Fruit fly (Drosophila melanogaster): Measurements from ENCODE around the gene obst-F.

The obst-F gene

DNA sequence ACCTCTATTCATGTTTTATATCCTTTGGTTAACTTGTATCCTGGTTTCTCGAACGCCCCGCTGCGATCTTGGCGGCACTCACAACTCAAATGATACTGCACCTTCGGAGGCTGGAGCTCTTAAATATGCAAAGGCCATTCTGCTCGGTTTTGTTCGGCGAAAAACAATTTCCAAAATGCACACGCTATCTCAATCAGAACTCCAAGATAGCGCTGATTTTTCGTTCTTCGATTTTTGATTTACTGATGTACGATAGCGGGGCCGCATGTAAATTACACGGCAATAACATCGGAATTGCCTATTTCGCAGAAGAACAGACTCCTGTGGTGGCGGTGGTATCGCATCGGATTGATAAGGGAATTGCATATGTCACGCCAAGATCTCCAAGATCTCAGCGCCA, 10.6 kb upstream of the obst-F start, which contains the start of gene CG7017:
CG7017 (minus strand) TSS at position 101 of the 400 bp plus-strand sequence.
- TF ChIP-seq CG8478 (optimal IDR thresholded peaks at IDR 0.05): no peak

DNA sequence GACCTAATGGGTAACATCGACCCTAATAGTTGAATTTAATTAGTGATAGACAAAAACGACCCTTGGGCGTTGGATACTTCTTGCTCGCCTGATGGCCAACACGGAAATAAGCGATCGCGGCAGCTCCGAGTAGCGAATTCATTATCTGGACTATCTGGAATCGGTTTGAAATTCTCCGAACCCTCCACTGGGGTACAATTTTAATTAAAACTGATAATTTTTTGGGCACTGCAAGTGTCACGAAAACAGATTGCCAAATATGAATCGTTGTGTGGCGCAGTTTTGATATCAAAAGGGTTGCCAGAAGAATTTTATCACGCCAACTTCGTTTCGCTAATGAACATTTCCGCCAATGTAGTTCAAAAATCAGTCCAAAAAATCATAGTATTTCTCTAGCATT, 8.5 kb upstream of the obst-F start:
- TF ChIP-seq CTCF (optimal IDR thresholded peaks at IDR 0.05) (no peak), CG8478 (optimal IDR thresholded peaks at IDR 0.05) (no peak)

DNA sequence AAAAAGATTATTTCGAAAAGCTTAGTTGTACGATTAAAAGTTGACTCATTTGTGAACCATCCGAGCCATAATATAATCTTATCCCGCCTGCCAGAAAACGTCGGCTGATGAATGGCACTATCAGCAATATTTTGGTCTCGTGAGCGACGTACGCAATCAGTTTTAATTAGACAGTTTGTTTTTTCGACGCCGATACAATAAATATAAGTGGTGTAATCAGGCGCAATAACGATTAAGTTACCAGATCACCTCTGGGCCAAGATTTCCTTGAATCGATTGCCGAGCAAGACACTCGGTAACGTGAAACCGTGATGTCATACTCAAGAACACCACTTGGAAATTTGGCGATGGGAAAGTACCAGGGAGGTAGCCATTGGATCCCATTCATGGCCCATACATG, 7.7 kb upstream of the obst-F start:
- no peak for TF ChIP-seq CG8478 (optimal IDR thresholded peaks at IDR 0.05)
- no peak for TF ChIP-seq CTCF (optimal IDR thresholded peaks at IDR 0.05)

DNA sequence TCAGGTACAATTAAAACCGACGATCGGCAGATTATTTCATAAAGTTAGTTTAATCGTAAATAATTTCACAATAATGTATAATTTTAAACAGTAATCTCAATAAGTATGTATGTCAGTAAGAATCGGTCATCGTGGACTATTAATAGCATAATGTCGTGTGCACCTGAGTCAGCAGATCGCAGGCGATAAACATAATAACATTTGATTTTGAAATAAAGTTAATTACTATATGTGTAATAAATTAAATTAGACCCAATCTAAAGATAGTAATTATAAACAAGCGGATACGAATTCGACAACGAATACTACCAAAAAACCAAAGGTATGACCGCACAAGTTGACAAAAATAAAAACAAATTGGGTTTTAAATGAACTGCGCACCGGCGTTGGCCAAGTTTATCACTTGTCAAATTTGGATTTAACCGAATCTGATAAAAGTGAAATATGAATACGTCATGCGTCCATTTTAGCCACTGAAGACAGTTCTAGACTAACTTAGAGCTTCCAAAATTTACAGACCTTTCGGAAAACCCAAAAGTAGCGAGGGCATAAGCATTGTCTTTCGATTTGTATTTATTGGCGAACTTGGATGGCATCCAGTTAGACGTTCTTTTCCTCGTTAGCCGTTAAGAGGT, 5.6 kb upstream of the obst-F start, which contains the start of gene CG6996:
CG6996 (plus strand) TSS at position 585 of the 635 bp plus-strand sequence.
- TF ChIP-seq CG8478 (optimal IDR thresholded peaks at IDR 0.05) (no peak), CTCF (optimal IDR thresholded peaks at IDR 0.05) (no peak)

DNA sequence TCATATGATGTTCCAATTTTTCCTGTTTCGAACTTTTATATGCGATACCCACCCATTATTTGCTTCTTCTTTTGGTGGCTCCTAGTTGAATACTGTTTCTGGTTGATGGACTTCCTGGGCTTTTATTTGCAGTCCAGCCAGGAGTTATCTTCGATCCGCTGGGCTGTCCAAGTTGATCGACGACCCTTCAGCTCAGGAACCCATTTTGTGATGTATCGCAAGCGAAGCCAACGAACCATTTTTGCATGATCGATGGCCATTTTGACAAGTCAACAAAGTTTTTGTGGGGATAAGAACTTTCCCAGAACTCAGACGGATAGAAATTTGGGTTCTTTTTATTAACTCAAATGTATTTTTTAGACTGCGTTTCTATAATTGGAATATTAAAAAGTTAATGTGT, 4.5 kb upstream of the obst-F start, which contains the start of gene CG7290:
CG7290 (minus strand) TSS at position 101 of the 400 bp plus-strand sequence.
- TF ChIP-seq CG8478 (optimal IDR thresholded peaks at IDR 0.05) (no peak), CTCF (optimal IDR thresholded peaks at IDR 0.05) (no peak)

DNA sequence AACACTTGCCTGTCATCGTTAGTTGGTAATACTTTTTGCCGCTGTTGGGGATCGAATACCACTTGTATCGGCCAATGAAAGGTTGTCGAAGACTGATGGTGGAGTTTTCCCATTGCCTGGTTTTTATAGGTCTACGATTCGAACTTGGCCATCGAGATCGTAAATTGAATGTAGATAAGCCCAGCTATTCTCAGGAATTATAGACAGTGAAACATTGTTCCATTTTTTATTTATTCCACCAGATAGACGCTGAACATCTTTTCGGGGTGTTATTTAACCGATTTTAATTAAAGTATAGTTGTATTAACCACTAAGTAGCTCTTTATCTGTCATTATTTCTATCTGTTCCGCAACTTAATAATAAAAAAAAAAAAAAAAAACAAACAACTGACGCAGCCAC, 2.1 kb upstream of the obst-F start, which contains the start of gene CG7298:
CG7298 (minus strand) TSS at position 101 of the 400 bp plus-strand sequence.
- TF ChIP-seq CTCF (optimal IDR thresholded peaks at IDR 0.05) (no peak), CG8478 (optimal IDR thresholded peaks at IDR 0.05) (no peak)

DNA sequence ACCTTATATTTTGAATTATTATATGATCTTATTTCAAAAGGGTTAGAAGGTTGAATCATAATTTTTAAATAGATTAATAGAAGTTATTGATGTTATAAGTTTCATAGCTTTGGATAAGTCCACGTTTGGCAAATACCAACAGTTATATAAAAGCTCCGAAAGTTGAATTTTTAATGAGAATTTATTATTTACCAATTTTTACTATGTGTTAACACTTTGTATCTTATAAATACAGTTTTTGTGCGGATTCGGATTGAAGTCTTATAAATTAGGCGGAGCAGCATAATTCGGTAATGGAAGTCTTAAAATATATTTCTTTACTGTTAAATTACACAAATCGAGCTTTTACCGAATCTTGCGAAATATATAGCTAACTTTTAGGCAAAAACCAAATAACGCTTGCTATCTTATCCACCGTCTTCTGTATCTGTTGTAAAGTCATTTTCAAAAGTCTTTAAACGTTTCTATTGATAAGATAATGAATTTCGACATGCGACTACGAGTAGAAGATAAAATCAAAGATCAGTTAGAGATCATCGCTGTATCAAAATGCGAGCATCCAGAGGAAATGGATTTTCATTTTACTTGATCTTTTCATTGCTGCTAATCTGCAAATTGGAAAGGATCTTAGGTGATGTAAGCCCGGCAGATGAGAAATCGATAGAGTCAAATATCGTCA, 1.7 kb downstream of the obst-F start, which contains the start of gene CG42833:
CG42833 (plus strand) TSS at position 525 of the 679 bp plus-strand sequence.
- no peak for TF ChIP-seq CTCF (optimal IDR thresholded peaks at IDR 0.05)
- no peak for TF ChIP-seq CG8478 (optimal IDR thresholded peaks at IDR 0.05)

DNA sequence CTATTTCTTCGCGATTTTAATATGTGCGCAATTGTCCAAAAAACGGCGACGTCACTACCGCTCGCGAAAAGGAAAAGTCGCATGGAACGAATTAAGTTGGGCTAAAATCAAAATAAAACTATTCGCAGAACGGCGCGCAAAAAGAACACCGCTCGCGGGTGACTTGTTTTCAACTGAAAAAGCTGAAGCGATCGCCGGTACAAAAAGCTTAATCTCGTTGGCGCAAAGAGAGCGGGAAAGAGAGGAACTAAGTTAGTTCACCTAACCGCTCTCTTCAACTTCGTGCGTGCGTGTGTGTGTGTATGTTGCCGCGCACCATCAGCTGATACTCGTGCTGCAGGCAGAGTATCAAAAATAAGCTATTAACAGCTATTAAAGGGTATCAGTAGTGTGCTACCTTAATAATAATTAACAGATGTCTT, 3.3 kb downstream of the obst-F start, which contains the start of gene CG42674:
CG42674 (minus strand) TSS at position 180 of the 422 bp plus-strand sequence.
- no peak for TF ChIP-seq CG8478 (optimal IDR thresholded peaks at IDR 0.05)
- TF ChIP-seq CTCF (optimal IDR thresholded peaks at IDR 0.05): no peak

DNA sequence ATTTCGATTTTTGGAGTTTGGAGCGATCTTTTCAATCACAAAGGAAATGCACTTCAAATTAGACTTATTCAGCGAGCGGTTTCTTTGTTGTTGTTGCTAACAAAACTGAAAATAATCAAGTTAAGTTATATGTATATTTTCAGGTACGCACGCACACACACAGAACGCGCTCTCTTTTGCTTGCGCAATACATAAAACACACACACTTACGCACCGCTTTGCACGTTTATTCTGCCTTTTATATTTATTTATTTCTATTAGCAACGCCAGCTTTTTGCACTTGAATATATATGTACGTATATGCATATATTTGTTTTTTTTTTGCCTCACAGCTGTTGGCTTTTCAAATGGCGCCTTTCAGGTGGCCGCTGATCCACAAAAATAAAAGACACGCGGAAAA, 3.7 kb downstream of the obst-F start:
- no peak for TF ChIP-seq CG8478 (optimal IDR thresholded peaks at IDR 0.05)
- no peak for TF ChIP-seq CTCF (optimal IDR thresholded peaks at IDR 0.05)

DNA sequence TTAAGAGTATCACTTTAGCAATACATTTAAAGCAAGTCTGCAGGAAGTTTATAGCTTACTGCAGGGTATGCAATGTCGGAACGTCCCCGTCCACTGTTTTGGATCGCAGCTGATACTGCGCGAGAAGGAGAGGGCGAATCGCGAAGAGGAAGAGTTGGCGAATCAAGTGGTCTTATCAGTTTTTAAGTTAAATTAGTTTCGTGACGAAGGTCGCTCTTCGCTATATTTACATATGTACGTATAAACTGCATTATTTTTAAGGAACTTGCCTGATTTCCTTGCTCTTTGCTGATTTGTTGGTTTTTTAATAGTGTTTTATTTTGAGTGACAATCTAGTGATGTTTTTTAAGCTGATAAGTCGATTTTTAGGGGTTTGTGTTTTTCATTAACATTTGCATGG, 4.2 kb downstream of the obst-F start:
- TF ChIP-seq CG8478 (optimal IDR thresholded peaks at IDR 0.05) (no peak), CTCF (optimal IDR thresholded peaks at IDR 0.05) (no peak)

DNA sequence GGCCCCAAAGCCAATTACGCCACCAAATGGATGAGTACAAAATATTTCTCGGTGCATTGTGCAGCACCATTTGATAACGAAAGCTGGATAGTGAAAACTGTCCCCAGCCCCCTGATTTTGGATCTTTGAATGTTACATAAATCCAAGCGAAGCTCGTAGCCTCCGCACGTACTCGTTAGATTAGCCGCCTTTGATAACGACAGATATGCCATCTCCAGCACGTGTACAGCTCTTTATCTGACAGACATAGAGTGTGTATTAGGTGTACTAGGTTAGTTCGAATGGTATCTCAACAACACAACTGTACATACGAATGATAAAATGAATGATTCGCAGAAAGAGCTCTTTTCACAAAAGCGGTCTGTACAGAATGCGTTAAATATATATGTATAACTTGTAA, 5.1 kb downstream of the obst-F start:
- no peak for TF ChIP-seq CG8478 (optimal IDR thresholded peaks at IDR 0.05)
- TF ChIP-seq CTCF (optimal IDR thresholded peaks at IDR 0.05): no peak

DNA sequence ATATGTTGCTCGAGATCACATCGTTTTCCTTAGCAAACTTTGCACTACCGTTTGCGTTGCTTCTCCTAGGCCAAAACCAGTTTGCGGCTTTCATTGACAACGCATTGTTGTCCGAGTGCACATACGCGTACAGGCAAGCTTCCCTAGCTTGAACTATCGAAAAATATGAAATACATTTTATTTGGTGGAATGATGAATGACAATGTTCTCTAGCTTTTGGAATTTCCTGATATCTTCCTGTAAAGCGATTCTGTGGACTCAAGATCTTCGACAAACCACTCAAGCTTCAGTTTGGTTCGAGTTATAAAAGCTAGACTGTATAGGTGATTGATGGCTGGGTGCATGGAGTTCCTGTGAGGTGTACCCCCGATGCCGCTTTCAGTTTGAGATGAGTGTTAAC, 5.6 kb downstream of the obst-F start:
- TF ChIP-seq CTCF (optimal IDR thresholded peaks at IDR 0.05) (no peak), CG8478 (optimal IDR thresholded peaks at IDR 0.05) (no peak)

DNA sequence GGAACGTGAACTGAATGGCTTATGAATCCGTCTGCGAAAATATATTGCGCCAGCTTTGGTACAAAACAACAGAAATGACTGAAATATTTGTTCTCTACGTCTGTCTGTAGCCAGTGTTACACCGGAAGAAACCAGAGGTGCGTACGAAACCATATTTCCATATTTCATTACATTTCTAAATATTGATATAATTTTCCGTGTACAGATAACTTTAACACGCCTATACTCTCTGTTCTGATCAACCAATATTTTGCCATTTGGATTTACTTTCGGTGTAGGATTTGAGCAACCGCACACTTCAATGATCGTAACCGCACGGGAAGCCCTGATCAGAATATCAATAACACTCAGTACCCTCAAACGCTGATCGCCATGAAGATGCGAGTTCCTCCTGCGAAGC, 6.7 kb downstream of the obst-F start:
- no peak for TF ChIP-seq CG8478 (optimal IDR thresholded peaks at IDR 0.05)

DNA sequence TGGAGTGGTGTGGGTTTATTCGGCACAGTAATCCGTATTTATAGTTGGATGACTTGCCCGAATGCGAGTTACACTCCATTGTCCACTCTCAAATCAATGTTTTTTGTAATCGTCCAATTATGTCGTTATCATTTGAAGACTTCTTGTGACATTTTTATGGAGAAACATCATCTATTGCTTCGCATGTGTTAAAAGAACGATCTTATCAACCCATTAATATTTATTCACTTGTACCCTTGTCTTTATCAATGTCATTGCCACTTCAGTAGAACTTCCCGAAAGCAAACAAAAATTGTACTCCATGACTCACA, 7.7 kb downstream of the obst-F start:
- no peak for TF ChIP-seq CG8478 (optimal IDR thresholded peaks at IDR 0.05)
- TF ChIP-seq CTCF (optimal IDR thresholded peaks at IDR 0.05): no peak

DNA sequence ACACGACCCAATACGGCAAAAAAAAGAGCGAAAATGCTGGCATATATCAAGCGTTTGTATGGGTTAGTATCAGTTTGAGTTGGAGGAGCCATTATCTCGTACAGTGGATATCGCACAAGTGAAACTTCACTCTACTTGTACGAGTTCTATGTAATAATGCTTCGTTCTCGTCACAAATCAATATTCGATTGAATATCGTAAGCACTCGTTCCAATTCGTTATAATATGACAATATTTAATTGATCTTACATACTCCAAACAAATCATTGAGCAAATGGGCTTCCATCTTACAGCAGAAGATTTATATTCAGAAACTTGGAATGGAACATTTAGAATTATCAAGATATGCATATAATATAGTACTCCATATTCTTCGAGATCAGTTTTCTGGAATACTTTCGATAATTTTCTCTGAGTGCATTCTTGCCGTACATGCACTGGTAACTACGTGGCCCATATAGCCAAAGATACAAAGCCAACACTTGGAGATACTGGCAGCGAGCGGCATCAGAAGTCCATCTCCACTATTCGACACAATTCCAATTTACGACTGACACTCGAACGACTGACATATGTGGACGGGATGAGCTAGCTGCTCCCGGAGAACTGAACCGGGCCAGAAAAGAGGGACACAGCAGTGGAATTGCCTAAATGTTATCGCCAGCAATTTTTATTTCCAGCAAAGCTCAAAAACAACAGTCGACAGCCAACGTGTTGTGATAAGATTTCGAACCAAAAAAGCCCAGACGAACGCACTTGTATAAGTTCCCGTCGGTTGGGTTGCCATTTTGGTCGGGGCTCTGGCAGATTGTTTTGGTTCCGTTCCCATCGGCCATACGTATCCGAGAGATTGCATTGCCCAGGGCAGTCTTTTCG, 8.3 kb downstream of the obst-F start:
- TF ChIP-seq CG8478 (optimal IDR thresholded peaks at IDR 0.05): no peak

Measured in S2 (cell line).